Worm (Caenorhabditis elegans): ENCODE measurements around the gene emb-8.

The emb-8 gene

ce11 chrIII:5217511-5217910 is 18.0 kb upstream of the emb-8 start, which contains the start of gene cutl-19:
Gene cutl-19 (minus strand): TSS chrIII:5217611.
- TF ChIP-seq rec-8 (tag; optimal IDR thresholded peaks at IDR 0.05) (no peak), Y53G8AR.9 (GFP tag; conservative IDR thresholded peaks at IDR 0.05) (no peak), egrh-3 (GFP tag; IDR thresholded peaks at IDR 0.05) (no peak), tbx-9 (tag; optimal IDR thresholded peaks at IDR 0.05; ENCODE audit: borderline replicate concordance) (no peak), ama-1 (optimal IDR thresholded peaks at IDR 0.05) (no peak), ama-1 (GFP tag; optimal IDR thresholded peaks at IDR 0.05) (no peak), atf-7 (tag; optimal IDR thresholded peaks at IDR 0.05) (no peak), repo-1 (tag; optimal IDR thresholded peaks at IDR 0.05) (no peak), ceh-58 (GFP tag; IDR thresholded peaks at IDR 0.05) (no peak), K12H6.12 (tag; optimal IDR thresholded peaks at IDR 0.05) (no peak), tbp1 (GFP tag; optimal IDR thresholded peaks at IDR 0.05) (no peak), aptf-3 (GFP tag; IDR thresholded peaks at IDR 0.05) (no peak), ztf-28 (GFP tag; IDR thresholded peaks at IDR 0.05) (no peak), sptf-2 (GFP tag; optimal IDR thresholded peaks at IDR 0.05) (no peak), snpc-4 (GFP tag; optimal IDR thresholded peaks at IDR 0.05) (no peak), snpc-4 (tag; optimal IDR thresholded peaks at IDR 0.05) (no peak), hlh-12 (tag; optimal IDR thresholded peaks at IDR 0.05) (no peak), ceh-40 (GFP tag; IDR thresholded peaks at IDR 0.05) (no peak), ceh-27 (GFP tag; optimal IDR thresholded peaks at IDR 0.05) (no peak)

- no peak for TF ChIP-seq F37B4.10 (GFP tag; IDR thresholded peaks at IDR 0.05)
- no peak for TF ChIP-seq D2030.7 (GFP tag; IDR thresholded peaks at IDR 0.05)
- TF ChIP-seq unc-130 (GFP tag; optimal IDR thresholded peaks at IDR 0.05) = no peak
- no peak for TF ChIP-seq zim-3 (tag; optimal IDR thresholded peaks at IDR 0.05)
- peak; percentile 42 for TF ChIP-seq efl-1 (GFP tag; optimal IDR thresholded peaks at IDR 0.05)
- TF ChIP-seq lsl-1 (GFP tag; optimal IDR thresholded peaks at IDR 0.05) = peak; percentile 67
These were observed 15.9 kb upstream of the emb-8 start, which contains the start of gene ZC155.4 for ce11 chrIII:5215375-5215774. Gene ZC155.4 (minus strand): TSS chrIII:5215475.

ce11 chrIII:5214162-5214561 is 14.7 kb upstream of the emb-8 start:
- TF ChIP-seq C17E4.6 (GFP tag; IDR thresholded peaks at IDR 0.05) = no peak
- TF ChIP-seq nfya-2 (GFP tag; IDR thresholded peaks at IDR 0.05) = no peak
- no peak for TF ChIP-seq Y53F4B.3 (GFP tag; IDR thresholded peaks at IDR 0.05)
- TF ChIP-seq hlh-26 (GFP tag; conservative IDR thresholded peaks at IDR 0.05) = no peak
- TF ChIP-seq F57A8.1 (GFP tag; optimal IDR thresholded peaks at IDR 0.05) = no peak
- no peak for TF ChIP-seq rec-8 (tag; optimal IDR thresholded peaks at IDR 0.05)
- TF ChIP-seq mcd-1 (GFP tag; IDR thresholded peaks at IDR 0.05) = no peak
- no peak for TF ChIP-seq lsl-1 (GFP tag; optimal IDR thresholded peaks at IDR 0.05)
- TF ChIP-seq attf-5 (GFP tag; optimal IDR thresholded peaks at IDR 0.05) = no peak
- TF ChIP-seq B0336.3 (GFP tag; IDR thresholded peaks at IDR 0.05) = no peak
- TF ChIP-seq B0035.1 (tag; optimal IDR thresholded peaks at IDR 0.05) = no peak

ce11 chrIII:5211137-5211648 is 11.7 kb upstream of the emb-8 start:
- TF ChIP-seq nhr-80 (tag; optimal IDR thresholded peaks at IDR 0.05) = peak; percentile 82
- TF ChIP-seq D2030.7 (GFP tag; IDR thresholded peaks at IDR 0.05) = peak; percentile 92
- peak; percentile 94 for TF ChIP-seq egl-44 (GFP tag; IDR thresholded peaks at IDR 0.05)
- TF ChIP-seq B0261.1 (tag; optimal IDR thresholded peaks at IDR 0.05) = peak; percentile 68
- peak; percentile 44 for TF ChIP-seq unc-130 (GFP tag; optimal IDR thresholded peaks at IDR 0.05)
- TF ChIP-seq let-526 (GFP tag; IDR thresholded peaks at IDR 0.05) = 0 out of 2 replicates have a peak, but pooled peaks have one; percentile 18
- peak; percentile 83 for TF ChIP-seq fkh-3 (tag; optimal IDR thresholded peaks at IDR 0.05)
- peak; percentile 79 for TF ChIP-seq chd-7 (tag; optimal IDR thresholded peaks at IDR 0.05)
- TF ChIP-seq ztf-3 (GFP tag; optimal IDR thresholded peaks at IDR 0.05) = peak; percentile 35
- TF ChIP-seq lin-35 (GFP tag; optimal IDR thresholded peaks at IDR 0.05) = peak in 1 of 3 experiments; percentile 20
- peak; percentile 57 for TF ChIP-seq athp-1 (tag; optimal IDR thresholded peaks at IDR 0.05)
- TF ChIP-seq ZK185.1 (tag; optimal IDR thresholded peaks at IDR 0.05; ENCODE audit: poor library complexity, severe bottlenecking) = peak; percentile 58
- peak; percentile 18 for TF ChIP-seq xnd-1 (tag; optimal IDR thresholded peaks at IDR 0.05)
- peak; percentile 20; the same call in 1 of the 2 replicates for TF ChIP-seq hmg-20 (GFP tag; IDR thresholded peaks at IDR 0.05)
- peak; percentile 61 for TF ChIP-seq F33H1.4 (GFP tag; IDR thresholded peaks at IDR 0.05)

All from whole organism, young adult.